Worm (Caenorhabditis elegans): Measurements from ENCODE around the gene F35G2.5.
"Not testable (repeated sequence)": the region's sequence is repeated elsewhere in the genome, so short reads cannot be mapped to it uniquely, and the experiment has no call there.

Gene F35G2.5

DNA sequence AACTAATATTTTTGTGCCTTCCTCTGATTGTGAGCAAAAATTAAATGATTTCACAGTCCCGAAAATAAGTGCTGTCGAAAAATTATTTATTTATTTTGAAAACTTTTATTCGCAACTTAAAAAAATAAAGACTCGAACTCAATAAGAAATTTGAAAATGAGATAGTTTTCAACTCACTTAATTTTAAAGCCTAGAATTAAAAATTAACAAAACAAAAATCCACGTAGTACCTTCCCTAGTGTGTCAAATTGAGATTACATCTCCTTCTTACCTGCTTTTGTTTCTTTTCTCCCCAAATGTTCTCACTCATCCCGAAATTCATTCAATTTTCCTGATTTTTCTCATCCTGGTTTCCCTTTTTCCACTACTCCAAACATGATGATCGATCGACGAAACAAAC is at the start of gene F35G2.5:
Gene F35G2.5, plus strand, starts transcription at position 301 of the 400 bp plus-strand sequence.
- TF ChIP-seq rpc-1 (optimal IDR thresholded peaks at IDR 0.05) (no peak), rpc-1 (tag; optimal IDR thresholded peaks at IDR 0.05) (no peak), unc-130 (GFP tag; optimal IDR thresholded peaks at IDR 0.05) (no peak), attf-3 (GFP tag; conservative IDR thresholded peaks at IDR 0.05) (no peak), madf-10 (tag; optimal IDR thresholded peaks at IDR 0.05) (no peak), efl-1 (GFP tag; optimal IDR thresholded peaks at IDR 0.05) (no peak), hsf-1 (GFP tag; IDR thresholded peaks at IDR 0.05) (no peak)

DNA sequence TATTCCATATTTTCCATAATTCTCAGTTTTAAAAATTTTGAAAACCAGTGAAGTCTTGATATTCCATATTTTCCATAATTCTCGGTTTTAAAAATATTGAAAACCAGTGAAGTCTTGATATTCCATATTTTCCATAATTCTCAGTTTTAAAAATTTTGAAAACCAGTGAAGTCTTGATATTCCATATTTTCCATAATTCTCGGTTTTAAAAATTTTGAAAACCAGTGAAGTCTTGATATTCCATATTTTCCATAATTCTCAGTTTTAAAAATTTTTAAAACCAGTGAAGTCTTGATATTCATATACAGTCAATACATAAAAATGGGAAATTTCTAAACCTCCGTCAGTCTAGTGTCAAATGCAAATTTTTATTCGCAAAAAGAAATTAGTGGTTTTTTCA is 49.0 kb upstream of the F35G2.5 start:
- TF ChIP-seq madf-3 (GFP tag; IDR thresholded peaks at IDR 0.05): 0 out of 2 replicates have a peak, but pooled peaks have one; percentile 24

DNA sequence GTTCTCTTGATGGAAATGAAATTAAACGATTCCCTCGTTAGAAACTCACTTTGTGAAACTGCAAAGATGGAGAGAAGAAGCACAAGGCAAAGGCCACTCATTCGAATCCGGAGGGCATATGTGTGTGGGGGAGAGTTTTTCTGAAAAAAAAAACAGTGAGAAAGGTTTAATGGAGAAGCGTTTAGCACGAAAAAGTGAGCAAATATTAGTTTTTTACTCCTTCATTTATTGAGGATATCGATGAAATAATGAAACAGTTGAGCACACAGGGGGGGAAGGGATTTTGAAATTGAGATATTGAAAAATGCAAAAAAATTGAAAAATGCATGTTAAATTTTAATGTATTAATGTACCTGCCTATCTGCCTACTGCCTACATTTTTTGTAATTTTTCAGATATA is 41.2 kb upstream of the F35G2.5 start, which contains the start of gene nlr-1:
Gene nlr-1, minus strand, starts transcription at position 101 of the 400 bp plus-strand sequence.
- TF ChIP-seq Y53F4B.3 (GFP tag; IDR thresholded peaks at IDR 0.05); B0261.1 (tag; optimal IDR thresholded peaks at IDR 0.05); zfh-2 (GFP tag; conservative IDR thresholded peaks at IDR 0.05): not testable (repeated sequence)

DNA sequence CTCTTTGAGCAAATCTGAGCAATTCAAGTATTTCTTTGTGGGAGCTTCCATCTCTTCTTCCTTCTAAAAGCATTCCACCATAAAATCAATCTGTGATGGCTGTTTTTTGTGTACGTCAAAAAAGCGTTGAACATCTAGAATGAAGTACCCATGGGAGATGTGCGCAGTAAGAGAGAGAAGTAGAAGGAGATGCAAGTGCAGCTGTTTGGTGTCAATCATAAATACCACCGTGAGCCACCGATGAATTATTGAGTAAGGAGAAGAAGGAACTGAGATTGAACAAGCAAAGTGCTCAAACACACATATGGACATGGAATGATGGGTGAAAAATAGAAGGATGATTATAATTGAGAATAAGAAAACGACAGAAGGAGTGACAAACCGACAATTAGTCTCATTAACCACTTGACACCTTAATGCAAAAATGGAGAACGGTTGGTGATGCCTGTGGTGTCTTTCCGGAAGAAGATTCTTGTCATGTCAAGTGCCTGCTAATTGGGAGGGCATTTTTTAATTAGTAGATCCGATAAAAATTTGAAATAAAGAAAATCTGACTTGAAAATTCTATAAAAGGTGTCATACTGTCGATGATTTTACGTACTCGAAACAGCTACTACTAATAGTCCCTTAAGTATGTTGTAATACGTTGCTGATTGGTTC is 27.2 kb upstream of the F35G2.5 start:
- no peak for TF ChIP-seq Y56A3A.18 (GFP tag; IDR thresholded peaks at IDR 0.05)
- no peak for TF ChIP-seq ceh-79 (tag; optimal IDR thresholded peaks at IDR 0.05)
- TF ChIP-seq egl-44 (GFP tag; IDR thresholded peaks at IDR 0.05): no peak
- TF ChIP-seq snpc-4 (GFP tag; optimal IDR thresholded peaks at IDR 0.05): no peak
- TF ChIP-seq snpc-4 (tag; optimal IDR thresholded peaks at IDR 0.05): no peak
- no peak for TF ChIP-seq chd-7 (tag; optimal IDR thresholded peaks at IDR 0.05)
- no peak for TF ChIP-seq ztf-22 (GFP tag; optimal IDR thresholded peaks at IDR 0.05)
- TF ChIP-seq him-1 (tag; optimal IDR thresholded peaks at IDR 0.05): no peak
- TF ChIP-seq sdz-38 (tag; optimal IDR thresholded peaks at IDR 0.05): no peak
- no peak for TF ChIP-seq D2030.7 (GFP tag; IDR thresholded peaks at IDR 0.05)
- TF ChIP-seq cebp-2 (GFP tag; IDR thresholded peaks at IDR 0.05): no peak
- TF ChIP-seq ceh-40 (GFP tag; IDR thresholded peaks at IDR 0.05): no peak
- TF ChIP-seq hrde-1 (tag; optimal IDR thresholded peaks at IDR 0.05; ENCODE audit: borderline replicate concordance): no peak
- no peak for TF ChIP-seq mxl-1 (tag; optimal IDR thresholded peaks at IDR 0.05)
- no peak for TF ChIP-seq F57A8.1 (GFP tag; optimal IDR thresholded peaks at IDR 0.05)
- TF ChIP-seq hmg-1.2 (GFP tag; IDR thresholded peaks at IDR 0.05): no peak
- TF ChIP-seq nfyb-1 (GFP tag; IDR thresholded peaks at IDR 0.05): no peak
- no peak for TF ChIP-seq nhr-90 (tag; optimal IDR thresholded peaks at IDR 0.05)
- TF ChIP-seq lsy-27 (tag; optimal IDR thresholded peaks at IDR 0.05; ENCODE audit: borderline replicate concordance, insufficient read depth): no peak
- TF ChIP-seq ZK185.1 (tag; optimal IDR thresholded peaks at IDR 0.05; ENCODE audit: poor library complexity, severe bottlenecking): no peak
- no peak for TF ChIP-seq ceh-58 (GFP tag; IDR thresholded peaks at IDR 0.05)

DNA sequence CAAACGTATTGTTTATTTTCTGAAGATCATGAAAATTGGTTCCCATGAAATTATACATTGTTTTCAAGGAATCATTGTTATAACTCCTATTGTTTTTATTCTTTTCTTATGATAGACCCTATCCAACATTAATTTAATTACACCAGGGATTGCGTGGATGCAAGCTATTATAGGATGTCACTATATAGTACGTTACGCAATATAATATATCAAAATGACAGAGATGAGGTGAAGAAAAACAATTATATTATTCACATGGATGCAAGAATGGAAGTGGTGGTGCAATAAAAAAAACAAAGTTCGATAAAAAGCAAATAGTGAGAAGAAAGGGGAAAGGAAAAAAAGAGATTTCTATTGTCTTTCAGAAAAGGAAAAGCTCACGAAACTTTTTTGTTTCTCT is 26.1 kb upstream of the F35G2.5 start:
- no peak for TF ChIP-seq K11D2.4 (GFP tag; IDR thresholded peaks at IDR 0.05)
- TF ChIP-seq pha-4 (tag; optimal IDR thresholded peaks at IDR 0.05): no peak

Measured in whole organism, young adult.